Worm (Caenorhabditis elegans) whole organism, midembryonic: ENCODE measurements around the gene magu-4.

Experiments used
- T22C8.4 ChIP-seq: fragments of 200-800 bp; sonication (Bioruptor generic); IDR thresholded peaks from 2 replicates; pipeline ENCODE4 v1.3.6; 2022; ENCODE audit warnings: missing genetic modification characterization, missing compliant biosample characterization
- cog-1 ChIP-seq: sonication (generic microtip); optimal IDR thresholded peaks from 2 replicates; lab custom pipeline; 2016; ENCODE audit warnings: missing genetic modification characterization, missing compliant biosample characterization
- flt-1 ChIP-seq: fragments of 200-800 bp; sonication (Bioruptor generic); IDR thresholded peaks from 2 replicates; pipeline ENCODE4 v1.3.6; 2022; ENCODE audit warnings: missing genetic modification characterization, missing compliant biosample characterization
- klf-2 ChIP-seq: fragments of 200-800 bp; sonication (Bioruptor generic); conservative IDR thresholded peaks from 2 replicates; pipeline ENCODE4 v1.3.6; 2022; ENCODE audit warnings: missing genetic modification reagents, missing genetic modification characterization, missing compliant biosample characterization
- med-1 ChIP-seq: sonication (generic microtip); optimal IDR thresholded peaks from 2 replicates; lab custom pipeline; 2017; ENCODE audit warnings: missing genetic modification characterization, mild to moderate bottlenecking, missing compliant biosample characterization, antibody characterized with exemption, missing genetic modification reagents; ENCODE audit not compliant: insufficient read depth
- ref-1 ChIP-seq: fragments of 200-800 bp; sonication (Bioruptor generic); conservative IDR thresholded peaks from 2 replicates; pipeline ENCODE4 v1.3.6; 2022; ENCODE audit warnings: missing genetic modification reagents, missing genetic modification characterization, missing compliant biosample characterization
- tab-1 ChIP-seq: fragments of 200-800 bp; sonication (Bioruptor generic); IDR thresholded peaks from 2 replicates; pipeline ENCODE4 v1.3.6; 2022; ENCODE audit warnings: missing genetic modification characterization, missing compliant biosample characterization
- ztf-23 ChIP-seq: fragments of 200-800 bp; sonication (Bioruptor generic); IDR thresholded peaks from 2 replicates; pipeline ENCODE4 v1.3.6; 2022; ENCODE audit warnings: missing genetic modification reagents, missing genetic modification characterization, missing compliant biosample characterization
- ztf-29 ChIP-seq: fragments of 200-800 bp; sonication (Bioruptor generic); IDR thresholded peaks from 2 replicates; pipeline ENCODE4 v1.3.6; 2022; ENCODE audit warnings: missing genetic modification reagents, missing genetic modification characterization, missing compliant biosample characterization

The magu-4 gene

DNA sequence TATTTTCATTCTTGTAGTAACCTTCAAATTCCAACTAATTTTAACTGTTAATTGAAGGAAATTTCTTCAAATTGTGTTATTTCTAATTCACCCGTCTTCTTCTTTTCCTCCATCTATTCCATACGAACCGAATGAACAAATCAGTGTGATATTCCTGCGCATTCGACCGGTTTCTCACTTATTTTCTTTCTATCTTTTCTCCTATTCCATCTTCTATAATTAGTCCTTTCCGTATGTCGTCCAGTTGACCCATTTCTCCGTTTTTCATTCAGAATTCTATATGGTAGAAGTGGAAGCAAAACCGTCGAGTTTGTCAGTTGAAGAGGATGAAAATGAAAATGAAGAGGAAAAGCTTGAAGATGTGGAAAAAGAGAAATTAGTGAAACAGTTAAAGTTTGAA is at the start of gene magu-4:
Gene magu-4, plus strand, starts transcription at position 218 of the 400 bp plus-strand sequence.
- TF ChIP-seq tab-1 (GFP tag; lab: Robert Waterston, UW) = no peak
- no peak for TF ChIP-seq klf-2
- TF ChIP-seq cog-1 (tag; lab: Kevin White, UChicago) = no peak
- TF ChIP-seq ztf-23 (GFP tag; lab: Robert Waterston, UW) = no peak
- TF ChIP-seq med-1 (GFP tag; lab: Kevin White, UChicago) = no peak
- TF ChIP-seq T22C8.4 (GFP tag; lab: Robert Waterston, UW) = no peak
- TF ChIP-seq ref-1 (GFP tag; lab: Robert Waterston, UW) = no peak

DNA sequence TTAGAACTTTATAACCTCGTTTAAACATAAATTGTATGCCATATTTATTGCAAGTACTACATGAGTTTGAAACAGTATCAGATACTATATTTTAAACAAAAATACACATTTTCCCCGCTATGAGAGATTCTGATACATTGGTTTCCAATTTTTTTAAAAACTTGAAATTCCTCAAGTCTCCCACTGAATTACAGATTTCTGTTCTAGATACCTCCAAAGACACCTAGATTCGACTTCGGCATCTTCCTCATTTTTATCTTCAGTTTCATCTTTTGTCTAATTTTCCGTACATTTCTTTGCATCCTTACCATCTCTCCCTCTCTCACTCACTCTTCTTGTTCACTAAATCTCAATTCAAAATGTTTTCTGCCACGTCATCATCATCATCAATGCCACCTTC is 45.6 kb upstream of the magu-4 start, which contains the start of gene T13H10.2:
Gene T13H10.2, plus strand, starts transcription at position 301 of the 400 bp plus-strand sequence.
- TF ChIP-seq cog-1 (tag; lab: Kevin White, UChicago) = no peak
- TF ChIP-seq ztf-29 (GFP tag; lab: Robert Waterston, UW) = no peak
- no peak for TF ChIP-seq klf-2
- TF ChIP-seq ref-1 (GFP tag; lab: Robert Waterston, UW) = no peak
- TF ChIP-seq flt-1 (GFP tag; lab: Robert Waterston, UW) = no peak
- TF ChIP-seq T22C8.4 (GFP tag; lab: Robert Waterston, UW) = no peak
- no peak for TF ChIP-seq ztf-23 (GFP tag; lab: Robert Waterston, UW)
- TF ChIP-seq tab-1 (GFP tag; lab: Robert Waterston, UW) = no peak
- no peak for TF ChIP-seq med-1 (GFP tag; lab: Kevin White, UChicago)

DNA sequence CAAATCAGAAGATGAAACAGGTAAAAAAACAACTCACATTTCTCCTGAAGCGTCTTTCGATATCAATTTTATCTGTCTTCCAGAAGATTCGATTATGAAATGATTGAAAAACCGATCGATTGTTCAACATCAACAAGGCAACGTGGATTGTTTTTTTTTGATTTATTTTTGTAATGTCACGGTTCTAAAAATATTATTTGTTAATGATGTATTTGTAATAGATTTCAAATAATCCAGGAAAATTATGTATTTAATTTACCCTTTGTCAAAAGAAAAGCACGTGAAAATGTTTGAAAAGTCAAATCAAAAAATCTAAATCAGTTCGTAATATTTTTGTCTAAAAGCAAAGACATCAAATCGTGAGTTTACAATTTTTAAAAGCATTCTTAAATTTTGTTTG is 40.5 kb upstream of the magu-4 start, which contains the start of the genes kin-5 and C47E12.11:
Gene kin-5, minus strand, starts transcription at position 101 of the 400 bp plus-strand sequence.
Gene C47E12.11, plus strand, starts transcription at position 320 of the 400 bp plus-strand sequence.
- TF ChIP-seq flt-1 (GFP tag; lab: Robert Waterston, UW) (no peak), med-1 (GFP tag; lab: Kevin White, UChicago) (no peak), ztf-23 (GFP tag; lab: Robert Waterston, UW) (no peak), ztf-29 (GFP tag; lab: Robert Waterston, UW) (no peak), ref-1 (GFP tag; lab: Robert Waterston, UW) (no peak), tab-1 (GFP tag; lab: Robert Waterston, UW) (no peak), T22C8.4 (GFP tag; lab: Robert Waterston, UW) (no peak), klf-2 (no peak), cog-1 (tag; lab: Kevin White, UChicago) (no peak)

DNA sequence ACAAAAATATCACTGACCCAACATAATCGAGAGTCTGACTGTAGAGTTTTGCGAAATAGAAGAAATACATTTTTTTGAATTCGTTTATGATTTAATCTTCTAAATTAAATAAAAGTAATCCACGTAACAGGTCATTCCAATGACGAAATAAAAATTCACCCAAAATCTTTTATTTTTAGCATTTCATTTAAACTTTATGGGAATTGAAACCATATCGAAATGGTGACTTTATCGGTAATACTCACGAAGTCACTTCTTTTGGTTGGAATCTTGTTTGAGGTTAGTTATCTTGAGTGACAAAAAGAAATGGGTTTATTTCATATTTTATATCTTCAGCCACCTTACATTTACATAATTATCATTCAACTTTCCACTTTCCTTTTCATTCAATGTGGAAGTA is 36.9 kb upstream of the magu-4 start, which contains the start of the genes C47E12.12 and C47E12.10:
Gene C47E12.12, minus strand, starts transcription at position 101 of the 400 bp plus-strand sequence.
Gene C47E12.10, plus strand, starts transcription at position 172 of the 400 bp plus-strand sequence.
- TF ChIP-seq klf-2 (no peak), ref-1 (GFP tag; lab: Robert Waterston, UW) (no peak), ztf-23 (GFP tag; lab: Robert Waterston, UW) (no peak), med-1 (GFP tag; lab: Kevin White, UChicago) (no peak), T22C8.4 (GFP tag; lab: Robert Waterston, UW) (no peak), flt-1 (GFP tag; lab: Robert Waterston, UW) (no peak), cog-1 (tag; lab: Kevin White, UChicago) (no peak), ztf-29 (GFP tag; lab: Robert Waterston, UW) (no peak), tab-1 (GFP tag; lab: Robert Waterston, UW) (no peak)

DNA sequence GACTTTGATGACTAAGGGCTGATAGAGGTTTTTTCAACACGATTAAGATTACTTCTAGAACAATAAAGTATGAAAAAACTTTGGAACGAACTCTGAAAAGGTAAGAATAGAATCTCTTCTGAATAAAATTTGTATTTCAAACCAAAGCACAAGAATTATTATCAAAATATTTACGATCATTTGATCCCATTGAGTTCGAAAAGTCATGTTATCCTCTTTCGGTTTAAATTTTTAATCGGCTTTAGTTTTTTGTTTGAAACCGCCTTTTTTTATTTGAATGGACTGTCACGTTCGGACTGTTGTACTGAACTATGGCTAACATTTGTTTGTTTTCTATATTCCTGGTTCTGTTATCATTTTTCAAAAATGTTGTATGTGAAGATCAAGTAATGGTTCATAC is 35.2 kb upstream of the magu-4 start, which contains the start of gene C47E12.9:
Gene C47E12.9, plus strand, starts transcription at position 301 of the 400 bp plus-strand sequence.
- TF ChIP-seq klf-2 (no peak), T22C8.4 (GFP tag; lab: Robert Waterston, UW) (no peak), cog-1 (tag; lab: Kevin White, UChicago) (no peak)

DNA sequence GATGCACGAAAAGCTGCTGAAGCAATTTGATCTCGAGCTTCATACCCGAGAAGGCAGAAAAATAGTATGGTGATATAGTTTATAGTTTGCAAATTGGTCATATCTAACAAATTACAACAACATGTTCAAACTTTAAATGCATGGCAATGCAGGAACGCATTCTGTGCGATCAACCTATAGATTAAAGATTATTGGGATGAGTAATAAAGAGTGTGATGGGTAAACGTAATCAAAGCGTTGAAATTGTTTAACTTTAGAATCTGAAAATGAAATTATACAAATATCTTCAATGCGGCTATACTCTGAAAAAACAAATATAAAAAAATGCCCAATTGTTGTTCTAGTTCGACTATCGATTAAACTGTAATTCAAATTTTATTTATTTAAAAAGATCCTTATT is 33.3 kb upstream of the magu-4 start, which contains the start of gene C47E12.14:
Gene C47E12.14, minus strand, starts transcription at position 101 of the 400 bp plus-strand sequence.
- no peak for TF ChIP-seq flt-1 (GFP tag; lab: Robert Waterston, UW)
- no peak for TF ChIP-seq T22C8.4 (GFP tag; lab: Robert Waterston, UW)
- no peak for TF ChIP-seq med-1 (GFP tag; lab: Kevin White, UChicago)
- TF ChIP-seq ztf-23 (GFP tag; lab: Robert Waterston, UW) = no peak
- TF ChIP-seq ztf-29 (GFP tag; lab: Robert Waterston, UW) = no peak
- TF ChIP-seq klf-2 = no peak
- no peak for TF ChIP-seq tab-1 (GFP tag; lab: Robert Waterston, UW)
- no peak for TF ChIP-seq ref-1 (GFP tag; lab: Robert Waterston, UW)
- TF ChIP-seq cog-1 (tag; lab: Kevin White, UChicago) = no peak

DNA sequence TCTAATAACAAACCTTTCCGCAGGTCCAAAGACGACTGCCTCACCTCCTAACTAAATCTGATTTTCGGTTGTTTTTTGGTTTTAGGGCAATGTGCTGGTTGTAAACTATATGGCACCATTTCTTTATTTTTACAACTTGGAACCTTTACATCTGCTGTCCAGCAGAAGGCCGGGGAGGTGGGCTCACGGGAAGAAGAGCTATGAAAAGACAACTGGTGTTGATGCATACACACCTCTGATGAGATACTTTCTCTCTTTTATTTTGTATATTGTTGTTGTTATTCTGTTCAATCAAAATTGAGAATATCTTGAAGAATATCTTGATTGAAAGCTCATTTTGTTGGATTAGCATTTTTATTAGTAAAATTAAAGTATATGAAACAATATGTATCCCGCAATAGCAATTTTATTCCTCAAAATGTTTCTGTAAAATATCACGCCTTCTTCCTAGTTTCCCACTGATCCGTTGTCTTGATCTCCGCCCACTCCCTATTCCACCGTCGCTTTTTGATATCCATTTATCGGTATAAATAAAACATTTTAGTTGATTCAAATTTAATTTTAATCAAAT is 31.9 kb upstream of the magu-4 start, which contains the start of gene dhp-2:
Gene dhp-2, plus strand, starts transcription at position 521 of the 571 bp plus-strand sequence.
- TF ChIP-seq ztf-29 (GFP tag; lab: Robert Waterston, UW) = no peak

DNA sequence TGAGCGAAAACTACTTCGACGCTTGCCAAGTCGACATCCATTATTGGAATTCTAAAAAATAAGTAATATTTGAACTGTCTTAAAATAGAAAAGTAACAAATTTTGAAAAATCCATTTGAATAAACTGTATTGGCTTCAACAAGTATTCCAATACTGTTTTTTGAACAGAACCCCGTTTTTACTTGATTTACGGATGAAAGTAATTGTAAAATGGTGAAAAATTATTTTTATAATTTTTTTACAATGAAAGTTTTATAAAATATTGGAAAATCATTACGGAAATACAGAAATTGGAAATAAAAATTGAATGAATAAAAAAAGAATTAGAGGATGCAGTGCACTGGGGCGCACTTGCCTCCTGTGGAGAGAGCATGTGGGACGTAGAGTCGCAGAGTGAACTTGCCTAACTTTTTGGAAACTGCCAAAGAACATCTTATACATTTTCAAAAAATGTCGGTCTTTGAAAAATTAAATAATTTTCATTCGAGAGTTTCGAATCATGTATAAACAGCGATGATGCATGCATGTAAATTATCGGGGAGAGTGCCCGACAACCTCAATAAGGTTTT is 27.2 kb upstream of the magu-4 start, which contains the start of gene rrp-1:
Gene rrp-1, minus strand, starts transcription at position 51 of the 569 bp plus-strand sequence.
- TF ChIP-seq ref-1 (GFP tag; lab: Robert Waterston, UW) (no peak), med-1 (GFP tag; lab: Kevin White, UChicago) (no peak), flt-1 (GFP tag; lab: Robert Waterston, UW) (no peak), ztf-23 (GFP tag; lab: Robert Waterston, UW) (no peak), T22C8.4 (GFP tag; lab: Robert Waterston, UW) (no peak), cog-1 (tag; lab: Kevin White, UChicago) (no peak), tab-1 (GFP tag; lab: Robert Waterston, UW) (no peak), ztf-29 (GFP tag; lab: Robert Waterston, UW) (no peak), klf-2 (no peak)

DNA sequence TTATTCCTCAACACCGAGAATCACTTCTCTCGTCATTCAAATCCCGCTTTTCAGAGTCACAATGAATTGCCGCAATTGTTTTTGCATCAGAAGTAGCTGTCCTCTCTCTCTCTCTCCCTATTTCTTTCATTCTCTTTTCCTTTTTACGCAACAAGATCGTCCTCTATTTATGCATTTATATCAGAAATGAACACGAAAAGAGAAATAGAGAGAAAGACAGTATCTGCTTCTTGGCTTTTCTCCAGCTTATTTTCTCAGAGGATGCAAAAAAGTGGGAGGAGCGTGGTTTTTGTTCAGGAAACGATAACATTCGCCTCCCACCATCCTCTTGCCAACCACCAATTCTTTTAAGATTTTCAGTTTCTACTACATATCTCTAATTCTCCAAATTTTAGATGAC is 26.7 kb upstream of the magu-4 start, which contains the start of gene mam-2:
Gene mam-2, plus strand, starts transcription at position 301 of the 400 bp plus-strand sequence.
- no peak for TF ChIP-seq cog-1 (tag; lab: Kevin White, UChicago)
- TF ChIP-seq ztf-29 (GFP tag; lab: Robert Waterston, UW) = no peak
- no peak for TF ChIP-seq flt-1 (GFP tag; lab: Robert Waterston, UW)
- TF ChIP-seq ztf-23 (GFP tag; lab: Robert Waterston, UW) = no peak
- TF ChIP-seq tab-1 (GFP tag; lab: Robert Waterston, UW) = no peak
- TF ChIP-seq med-1 (GFP tag; lab: Kevin White, UChicago) = no peak
- no peak for TF ChIP-seq ref-1 (GFP tag; lab: Robert Waterston, UW)
- no peak for TF ChIP-seq T22C8.4 (GFP tag; lab: Robert Waterston, UW)
- TF ChIP-seq klf-2 = no peak
